Fruit fly (Drosophila melanogaster): ENCODE measurements around the gene HGTX.

DNA sequence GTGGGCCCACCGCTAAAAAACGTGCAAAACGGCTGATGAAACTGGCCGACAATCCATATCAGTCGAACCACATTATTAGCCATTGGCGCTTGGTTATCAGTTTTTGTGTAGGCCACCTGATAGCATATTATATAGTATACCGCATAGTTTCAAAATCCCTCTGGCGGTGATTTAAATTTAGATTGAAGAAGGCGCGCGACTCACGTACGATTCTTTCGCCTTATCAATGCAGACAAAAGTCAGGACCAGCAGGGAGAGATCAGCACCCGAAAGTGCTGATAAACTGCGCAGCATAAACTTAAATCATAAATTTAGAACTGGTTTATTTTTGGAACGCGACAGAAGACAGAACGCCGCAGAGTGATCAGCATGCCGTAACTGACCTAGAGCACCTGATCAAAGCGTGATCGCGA, 45.4 kb downstream of the HGTX start:
- TF ChIP-seq CG8478 (optimal IDR thresholded peaks at IDR 0.05) (no peak), CTCF (optimal IDR thresholded peaks at IDR 0.05) (no peak)
